Fruit fly (Drosophila melanogaster): ENCODE measurements around the gene ATPsynbetaL.

dm6 chr3L:16121791-16122190 lies 24.2 kb downstream of the ATPsynbetaL start, which contains the start of gene Strump:
- TF ChIP-seq insv (optimal IDR thresholded peaks at IDR 0.05) (no peak), h (optimal IDR thresholded peaks at IDR 0.05) (no peak), ttk (optimal IDR thresholded peaks at IDR 0.05) (no peak)
